Worm (Caenorhabditis elegans): ENCODE results near the gene ZK896.1.

ce11 chrIV:12830829-12831392, 44.2 kb downstream of the ZK896.1 start:
- TF ChIP-seq elt-3 (tag; optimal IDR thresholded peaks at IDR 0.05) = no peak
- TF ChIP-seq ama-1 (optimal IDR thresholded peaks at IDR 0.05) = no peak
- TF ChIP-seq fos-1 (tag; optimal IDR thresholded peaks at IDR 0.05) = no peak
- TF ChIP-seq snpc-4 (tag; optimal IDR thresholded peaks at IDR 0.05) = no peak
- TF ChIP-seq skn-1 (tag; optimal IDR thresholded peaks at IDR 0.05) = no peak
